Worm (Caenorhabditis elegans): ENCODE data around the gene pgp-6.

The pgp-6 gene

ce11 chrX:10890965-10891364 lies 13.7 kb upstream of the pgp-6 start, which contains the start of gene F47B10.4:
TSS of gene F47B10.4 (plus strand) at chrX:10891265.
- TF ChIP-seq mdl-1 (tag; optimal IDR thresholded peaks at IDR 0.05): no peak
- TF ChIP-seq nhr-25 (tag; optimal IDR thresholded peaks at IDR 0.05): no peak
- no peak for TF ChIP-seq lin-39 (tag; optimal IDR thresholded peaks at IDR 0.05)

DNA sequence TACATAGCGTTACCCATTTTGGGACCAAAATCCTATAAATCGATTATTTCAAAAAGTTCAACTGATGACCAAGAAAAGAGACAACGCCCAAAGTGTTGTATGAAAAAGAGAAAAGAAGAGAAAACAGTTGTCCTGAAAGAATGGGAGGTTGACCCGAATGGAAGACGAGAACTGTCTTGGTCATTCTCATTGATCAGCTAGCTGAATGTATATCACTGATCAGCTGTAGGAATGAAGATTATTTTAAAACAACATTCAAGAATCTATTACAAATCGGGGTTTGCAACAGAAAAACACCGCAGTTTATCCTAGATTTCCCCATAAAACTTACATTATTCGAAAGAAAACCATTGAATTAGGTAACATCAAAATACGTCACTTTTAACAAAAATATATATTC lies 13.2 kb upstream of the pgp-6 start, which contains the start of gene F47B10.5:
TSS of gene F47B10.5 (minus strand) at position 101 of the 400 bp plus-strand sequence.
- no peak for TF ChIP-seq crh-2 (tag; optimal IDR thresholded peaks at IDR 0.05)
- no peak for TF ChIP-seq nhr-10 (tag; optimal IDR thresholded peaks at IDR 0.05)
- TF ChIP-seq snpc-4 (tag; optimal IDR thresholded peaks at IDR 0.05): no peak
- TF ChIP-seq egl-27 (tag; optimal IDR thresholded peaks at IDR 0.05): no peak
- no peak for TF ChIP-seq nhr-23 (tag; optimal IDR thresholded peaks at IDR 0.05)
- TF ChIP-seq sma-3 (GFP tag; optimal IDR thresholded peaks at IDR 0.05): no peak
- TF ChIP-seq lin-13 (GFP tag; optimal IDR thresholded peaks at IDR 0.05): no peak
- no peak for TF ChIP-seq alr-1 (tag; optimal IDR thresholded peaks at IDR 0.05)
- TF ChIP-seq mbf-1 (tag; optimal IDR thresholded peaks at IDR 0.05): no peak
- no peak for TF ChIP-seq nhr-25 (tag; optimal IDR thresholded peaks at IDR 0.05)
- TF ChIP-seq ama-1 (optimal IDR thresholded peaks at IDR 0.05): no peak
- no peak for TF ChIP-seq nhr-129 (tag; optimal IDR thresholded peaks at IDR 0.05)

DNA sequence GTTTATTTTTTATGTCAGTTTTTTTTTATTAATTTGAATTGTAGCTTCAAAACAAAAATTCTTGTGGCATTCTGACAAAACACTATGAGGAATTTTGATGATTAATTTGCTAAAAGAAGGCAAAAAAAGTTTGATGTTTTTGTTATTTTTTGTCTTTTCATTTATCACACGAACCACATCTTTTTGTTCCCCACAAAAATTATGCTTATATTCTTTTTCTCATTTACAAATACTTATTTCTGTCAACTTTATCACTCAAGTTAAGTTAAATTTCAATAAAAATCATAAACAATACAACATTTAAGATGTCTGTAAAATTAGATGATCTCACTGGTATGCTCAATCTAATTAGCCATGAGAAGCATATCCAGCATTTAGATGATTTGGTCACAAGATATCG lies 11.0 kb upstream of the pgp-6 start, which contains the start of gene F47B10.6:
TSS of gene F47B10.6 (plus strand) at position 301 of the 400 bp plus-strand sequence.
- TF ChIP-seq unc-62 (GFP tag; optimal IDR thresholded peaks at IDR 0.05) (no peak), nhr-129 (tag; optimal IDR thresholded peaks at IDR 0.05) (no peak), nhr-12 (tag; optimal IDR thresholded peaks at IDR 0.05) (no peak)

- TF ChIP-seq nhr-237 (tag; optimal IDR thresholded peaks at IDR 0.05): no peak
- TF ChIP-seq nhr-6 (tag; optimal IDR thresholded peaks at IDR 0.05): no peak
- TF ChIP-seq unc-55 (GFP tag; optimal IDR thresholded peaks at IDR 0.05): no peak
- no peak for TF ChIP-seq sem-4 (tag; optimal IDR thresholded peaks at IDR 0.05)
- no peak for TF ChIP-seq ztf-11 (tag; optimal IDR thresholded peaks at IDR 0.05)
- no peak for TF ChIP-seq ztf-4 (tag; optimal IDR thresholded peaks at IDR 0.05)
- TF ChIP-seq ZK546.5 (tag; optimal IDR thresholded peaks at IDR 0.05): no peak
- TF ChIP-seq fos-1 (tag; optimal IDR thresholded peaks at IDR 0.05): no peak
- no peak for TF ChIP-seq elt-3 (tag; optimal IDR thresholded peaks at IDR 0.05)
- no peak for TF ChIP-seq mab-5 (tag; optimal IDR thresholded peaks at IDR 0.05)
- no peak for TF ChIP-seq crh-2 (tag; optimal IDR thresholded peaks at IDR 0.05)
- TF ChIP-seq mbf-1 (tag; optimal IDR thresholded peaks at IDR 0.05): no peak
- no peak for TF ChIP-seq elt-1 (tag; optimal IDR thresholded peaks at IDR 0.05)
- TF ChIP-seq zag-1 (tag; optimal IDR thresholded peaks at IDR 0.05): no peak
- TF ChIP-seq mdl-1 (tag; optimal IDR thresholded peaks at IDR 0.05): no peak
- TF ChIP-seq lin-11 (tag; optimal IDR thresholded peaks at IDR 0.05): no peak
Measured at ce11 chrX:10885872-10886271, 8.6 kb upstream of the pgp-6 start, which contains the start of gene T21E8.5. TSS of gene T21E8.5 (plus strand) at chrX:10886172.

DNA sequence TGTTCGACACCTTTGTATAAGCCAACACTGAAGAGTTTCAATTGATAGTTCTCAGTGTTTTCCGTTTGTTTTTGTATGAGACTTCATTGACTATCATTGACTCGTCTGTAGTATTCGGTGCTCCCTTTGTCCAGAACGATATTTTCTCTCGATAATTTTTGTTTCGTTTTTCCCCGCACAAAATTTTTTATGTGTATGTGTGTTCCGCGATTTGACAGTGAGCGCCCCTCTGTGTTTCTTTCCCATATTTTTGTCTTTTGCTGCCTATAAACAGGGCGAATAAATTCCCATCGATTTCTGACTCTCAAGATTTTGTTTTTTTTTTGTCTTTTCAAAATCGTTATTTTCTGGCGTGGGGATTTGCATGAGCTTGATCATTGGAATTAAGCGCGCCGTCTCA lies 6.0 kb upstream of the pgp-6 start, which contains the start of gene T21E8.7:
TSS of gene T21E8.7 (plus strand) at position 301 of the 400 bp plus-strand sequence.
- TF ChIP-seq blmp-1 (tag; optimal IDR thresholded peaks at IDR 0.05; ENCODE audit: insufficient read depth) (no peak), R02D3.7 (tag; optimal IDR thresholded peaks at IDR 0.05) (no peak), aly-2 (tag; optimal IDR thresholded peaks at IDR 0.05) (no peak), ztf-1 (GFP tag; conservative IDR thresholded peaks at IDR 0.05) (no peak), nhr-77 (tag; optimal IDR thresholded peaks at IDR 0.05) (no peak), fos-1 (tag; optimal IDR thresholded peaks at IDR 0.05) (no peak), unc-55 (GFP tag; optimal IDR thresholded peaks at IDR 0.05) (no peak), ZK546.5 (tag; optimal IDR thresholded peaks at IDR 0.05) (no peak)

DNA sequence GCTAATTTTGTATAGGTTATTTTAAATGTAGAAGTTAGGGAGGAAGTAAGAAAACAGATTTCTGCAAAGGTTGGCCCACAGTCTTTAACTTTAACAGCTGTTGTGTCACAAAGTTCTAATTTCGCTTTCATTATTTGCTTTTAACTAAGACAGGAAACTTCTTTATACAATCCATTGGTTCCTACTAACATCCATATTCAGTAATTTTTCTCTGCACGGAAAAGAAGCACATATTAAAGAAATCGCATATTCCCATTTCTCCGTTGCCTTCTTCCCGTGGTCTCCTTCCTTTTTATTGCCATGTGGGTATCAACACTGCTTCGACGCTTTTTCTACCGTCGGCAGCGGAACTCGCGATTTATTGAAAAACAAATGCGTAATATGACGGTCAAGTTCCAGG lies 4.8 kb upstream of the pgp-6 start, which contains the start of gene T21E8.6:
TSS of gene T21E8.6 (plus strand) at position 301 of the 400 bp plus-strand sequence.
- TF ChIP-seq mbf-1 (tag; optimal IDR thresholded peaks at IDR 0.05): no peak
- TF ChIP-seq peb-1 (tag; optimal IDR thresholded peaks at IDR 0.05): no peak
- no peak for TF ChIP-seq nhr-25 (tag; optimal IDR thresholded peaks at IDR 0.05)
- TF ChIP-seq egl-27 (tag; optimal IDR thresholded peaks at IDR 0.05): no peak
- TF ChIP-seq nhr-77 (tag; optimal IDR thresholded peaks at IDR 0.05): no peak
- TF ChIP-seq aly-2 (tag; optimal IDR thresholded peaks at IDR 0.05): no peak
- TF ChIP-seq nhr-21 (tag; optimal IDR thresholded peaks at IDR 0.05): no peak
- TF ChIP-seq mab-5 (tag; optimal IDR thresholded peaks at IDR 0.05): no peak
- TF ChIP-seq sem-4 (tag; optimal IDR thresholded peaks at IDR 0.05): no peak
- TF ChIP-seq mdl-1 (tag; optimal IDR thresholded peaks at IDR 0.05): no peak
- TF ChIP-seq zag-1 (tag; optimal IDR thresholded peaks at IDR 0.05): no peak
- no peak for TF ChIP-seq unc-39 (tag; optimal IDR thresholded peaks at IDR 0.05)
- no peak for TF ChIP-seq nhr-6 (tag; optimal IDR thresholded peaks at IDR 0.05)
